Worm (Caenorhabditis elegans): ENCODE results near the gene str-73.

The str-73 gene

ce11 chrV:16403974-16404373 is 26.1 kb upstream of the str-73 start, which contains the start of gene syp-1:
TSS of gene syp-1 (plus strand) at chrV:16404274.
- no peak for TF ChIP-seq flt-1 (GFP tag; IDR thresholded peaks at IDR 0.05)
- no peak for TF ChIP-seq med-1 (GFP tag; optimal IDR thresholded peaks at IDR 0.05; ENCODE audit: insufficient read depth)
- no peak for TF ChIP-seq T22C8.4 (GFP tag; IDR thresholded peaks at IDR 0.05)

ce11 chrV:16405366-16405765 is 24.7 kb upstream of the str-73 start:
- no peak for TF ChIP-seq cog-1 (tag; optimal IDR thresholded peaks at IDR 0.05)
- no peak for TF ChIP-seq klf-2 (GFP tag; conservative IDR thresholded peaks at IDR 0.05)
- no peak for TF ChIP-seq ztf-29 (GFP tag; IDR thresholded peaks at IDR 0.05)
- no peak for TF ChIP-seq med-1 (GFP tag; optimal IDR thresholded peaks at IDR 0.05; ENCODE audit: insufficient read depth)
- no peak for TF ChIP-seq T22C8.4 (GFP tag; IDR thresholded peaks at IDR 0.05)
- TF ChIP-seq tab-1 (GFP tag; IDR thresholded peaks at IDR 0.05): no peak
- TF ChIP-seq flt-1 (GFP tag; IDR thresholded peaks at IDR 0.05): no peak
- no peak for TF ChIP-seq ztf-23 (GFP tag; IDR thresholded peaks at IDR 0.05)
- TF ChIP-seq ref-1 (GFP tag; conservative IDR thresholded peaks at IDR 0.05): no peak

- TF ChIP-seq T22C8.4 (GFP tag; IDR thresholded peaks at IDR 0.05) (no peak), klf-2 (GFP tag; conservative IDR thresholded peaks at IDR 0.05) (no peak), med-1 (GFP tag; optimal IDR thresholded peaks at IDR 0.05; ENCODE audit: insufficient read depth) (no peak), flt-1 (GFP tag; IDR thresholded peaks at IDR 0.05) (no peak), ztf-29 (GFP tag; IDR thresholded peaks at IDR 0.05) (no peak), cog-1 (tag; optimal IDR thresholded peaks at IDR 0.05) (no peak), ztf-23 (GFP tag; IDR thresholded peaks at IDR 0.05) (no peak), tab-1 (GFP tag; IDR thresholded peaks at IDR 0.05) (no peak), ref-1 (GFP tag; conservative IDR thresholded peaks at IDR 0.05) (no peak)
Observed at ce11 chrV:16406357-16406756, 23.7 kb upstream of the str-73 start.

ce11 chrV:16407663-16408062 is 22.4 kb upstream of the str-73 start, which contains the start of gene F26D2.3:
TSS of gene F26D2.3 (plus strand) at chrV:16407963.
- TF ChIP-seq tab-1 (GFP tag; IDR thresholded peaks at IDR 0.05): no peak
- no peak for TF ChIP-seq flt-1 (GFP tag; IDR thresholded peaks at IDR 0.05)
- no peak for TF ChIP-seq T22C8.4 (GFP tag; IDR thresholded peaks at IDR 0.05)
- no peak for TF ChIP-seq med-1 (GFP tag; optimal IDR thresholded peaks at IDR 0.05; ENCODE audit: insufficient read depth)
- no peak for TF ChIP-seq klf-2 (GFP tag; conservative IDR thresholded peaks at IDR 0.05)
- no peak for TF ChIP-seq ztf-29 (GFP tag; IDR thresholded peaks at IDR 0.05)

- TF ChIP-seq ztf-23 (GFP tag; IDR thresholded peaks at IDR 0.05) (no peak), T22C8.4 (GFP tag; IDR thresholded peaks at IDR 0.05) (no peak), ztf-29 (GFP tag; IDR thresholded peaks at IDR 0.05) (no peak), klf-2 (GFP tag; conservative IDR thresholded peaks at IDR 0.05) (no peak), med-1 (GFP tag; optimal IDR thresholded peaks at IDR 0.05; ENCODE audit: insufficient read depth) (no peak)
Observed at ce11 chrV:16410521-16410920, 19.5 kb upstream of the str-73 start, which contains the start of gene srh-145. TSS of gene srh-145 (plus strand) at chrV:16410713.

ce11 chrV:16417014-16417413 is 13.0 kb upstream of the str-73 start, which contains the start of gene str-55:
TSS of gene str-55 (minus strand) at chrV:16417114.
- TF ChIP-seq klf-2 (GFP tag; conservative IDR thresholded peaks at IDR 0.05): no peak
- no peak for TF ChIP-seq ztf-29 (GFP tag; IDR thresholded peaks at IDR 0.05)
- no peak for TF ChIP-seq ztf-23 (GFP tag; IDR thresholded peaks at IDR 0.05)
- no peak for TF ChIP-seq cog-1 (tag; optimal IDR thresholded peaks at IDR 0.05)
- no peak for TF ChIP-seq ref-1 (GFP tag; conservative IDR thresholded peaks at IDR 0.05)
- TF ChIP-seq flt-1 (GFP tag; IDR thresholded peaks at IDR 0.05): no peak
- TF ChIP-seq med-1 (GFP tag; optimal IDR thresholded peaks at IDR 0.05; ENCODE audit: insufficient read depth): no peak
- TF ChIP-seq tab-1 (GFP tag; IDR thresholded peaks at IDR 0.05): no peak

ce11 chrV:16419769-16420168 is 10.3 kb upstream of the str-73 start, which contains the start of gene F26D2.16:
TSS of gene F26D2.16 (minus strand) at chrV:16419869.
- TF ChIP-seq flt-1 (GFP tag; IDR thresholded peaks at IDR 0.05): no peak
- TF ChIP-seq klf-2 (GFP tag; conservative IDR thresholded peaks at IDR 0.05): no peak
- TF ChIP-seq cog-1 (tag; optimal IDR thresholded peaks at IDR 0.05): no peak
- TF ChIP-seq ztf-23 (GFP tag; IDR thresholded peaks at IDR 0.05): no peak
- TF ChIP-seq ztf-29 (GFP tag; IDR thresholded peaks at IDR 0.05): no peak
- TF ChIP-seq med-1 (GFP tag; optimal IDR thresholded peaks at IDR 0.05; ENCODE audit: insufficient read depth): no peak
- no peak for TF ChIP-seq T22C8.4 (GFP tag; IDR thresholded peaks at IDR 0.05)
- no peak for TF ChIP-seq ref-1 (GFP tag; conservative IDR thresholded peaks at IDR 0.05)
- no peak for TF ChIP-seq tab-1 (GFP tag; IDR thresholded peaks at IDR 0.05)

ce11 chrV:16420696-16421095 is 9.3 kb upstream of the str-73 start, which contains the start of gene srw-48:
TSS of gene srw-48 (plus strand) at chrV:16420996.
- no peak for TF ChIP-seq cog-1 (tag; optimal IDR thresholded peaks at IDR 0.05)
- no peak for TF ChIP-seq T22C8.4 (GFP tag; IDR thresholded peaks at IDR 0.05)
- no peak for TF ChIP-seq tab-1 (GFP tag; IDR thresholded peaks at IDR 0.05)
- TF ChIP-seq ztf-29 (GFP tag; IDR thresholded peaks at IDR 0.05): no peak
- TF ChIP-seq flt-1 (GFP tag; IDR thresholded peaks at IDR 0.05): no peak
- TF ChIP-seq med-1 (GFP tag; optimal IDR thresholded peaks at IDR 0.05; ENCODE audit: insufficient read depth): no peak
- TF ChIP-seq ref-1 (GFP tag; conservative IDR thresholded peaks at IDR 0.05): no peak
- no peak for TF ChIP-seq klf-2 (GFP tag; conservative IDR thresholded peaks at IDR 0.05)
- no peak for TF ChIP-seq ztf-23 (GFP tag; IDR thresholded peaks at IDR 0.05)

- TF ChIP-seq ref-1 (GFP tag; conservative IDR thresholded peaks at IDR 0.05) (no peak), T22C8.4 (GFP tag; IDR thresholded peaks at IDR 0.05) (no peak), tab-1 (GFP tag; IDR thresholded peaks at IDR 0.05) (no peak), ztf-23 (GFP tag; IDR thresholded peaks at IDR 0.05) (no peak), ztf-29 (GFP tag; IDR thresholded peaks at IDR 0.05) (no peak), klf-2 (GFP tag; conservative IDR thresholded peaks at IDR 0.05) (no peak)
Observed at ce11 chrV:16424428-16424827, 5.6 kb upstream of the str-73 start, which contains the start of gene srw-29. TSS of gene srw-29 (minus strand) at chrV:16424528.

ce11 chrV:16429503-16429902 is 537 bp upstream of the str-73 start, which contains the start of gene F26D2.10:
TSS of gene F26D2.10 (minus strand) at chrV:16429603.
- no peak for TF ChIP-seq klf-2 (GFP tag; conservative IDR thresholded peaks at IDR 0.05)
- no peak for TF ChIP-seq T22C8.4 (GFP tag; IDR thresholded peaks at IDR 0.05)
- TF ChIP-seq cog-1 (tag; optimal IDR thresholded peaks at IDR 0.05): no peak
- no peak for TF ChIP-seq med-1 (GFP tag; optimal IDR thresholded peaks at IDR 0.05; ENCODE audit: insufficient read depth)
- TF ChIP-seq flt-1 (GFP tag; IDR thresholded peaks at IDR 0.05): no peak

All from whole organism, midembryonic.